Worm (Caenorhabditis elegans) whole organism, L3 larva: ENCODE measurements around the gene sup-9.
A peak's percentile ranks its signal among the peaks of the same experiment; 100 is the strongest.

ENCODE experiments used
- R02D3.7 ChIP-seq: fragments of 150-350 bp; optimal IDR thresholded peaks from 2 replicates; lab custom pipeline; 2014; ENCODE audit warnings: missing biosample characterization, missing genetic modification characterization
- ZK546.5 ChIP-seq: sonication (generic microtip); optimal IDR thresholded peaks from 2 replicates; lab custom pipeline; 2017; ENCODE audit warnings: missing biosample characterization, missing genetic modification characterization
- ama-1 ChIP-seq: fragments of 150-350 bp; optimal IDR thresholded peaks from 2 replicates; lab custom pipeline; 2018
- ceh-16 ChIP-seq: sonication (generic microtip); optimal IDR thresholded peaks from 2 replicates; lab custom pipeline; 2017; ENCODE audit warnings: missing biosample characterization, missing genetic modification characterization
- ceh-82 ChIP-seq: fragments of 150-350 bp; optimal IDR thresholded peaks from 2 replicates; lab custom pipeline; 2014; ENCODE audit warnings: missing biosample characterization, missing genetic modification characterization
- ceh-9 ChIP-seq: sonication (generic microtip); optimal IDR thresholded peaks from 2 replicates; lab custom pipeline; 2018; ENCODE audit warnings: missing biosample characterization, missing genetic modification characterization
- daf-12 ChIP-seq: fragments of 150-350 bp; optimal IDR thresholded peaks from 2 replicates; lab custom pipeline; 2014; ENCODE audit warnings: missing biosample characterization, missing genetic modification reagents, missing genetic modification characterization
- egl-27 ChIP-seq: sonication (generic microtip); optimal IDR thresholded peaks from 4 replicates; lab custom pipeline; 2017; ENCODE audit warnings: missing biosample characterization, missing genetic modification reagents, missing genetic modification characterization
- egl-5 ChIP-seq: fragments of 150-350 bp; optimal IDR thresholded peaks from 2 replicates; lab custom pipeline; 2017; ENCODE audit warnings: missing biosample characterization, missing genetic modification reagents, missing genetic modification characterization, inconsistent platforms
- elt-1 ChIP-seq: fragments of 150-350 bp; optimal IDR thresholded peaks from 2 replicates; lab custom pipeline; 2014; ENCODE audit warnings: missing biosample characterization, missing genetic modification characterization
- elt-2 ChIP-seq: sonication (generic microtip); optimal IDR thresholded peaks from 2 replicates; lab custom pipeline; 2016; ENCODE audit warnings: missing genetic modification reagents, mild to moderate bottlenecking, missing genetic modification characterization, missing compliant biosample characterization
- eor-1 ChIP-seq, 2 experiments: fragments of 150-350 bp; optimal IDR thresholded peaks; 2 replicates each; lab custom pipeline; 2014 to 2018; ENCODE audit warnings: missing biosample characterization in 2 of 2, missing genetic modification characterization in 2 of 2
- fkh-10 ChIP-seq: sonication (generic microtip); optimal IDR thresholded peaks from 2 replicates; lab custom pipeline; 2017; ENCODE audit warnings: missing biosample characterization, missing genetic modification reagents, missing genetic modification characterization
- fkh-2 ChIP-seq: fragments of 150-350 bp; optimal IDR thresholded peaks from 2 replicates; lab custom pipeline; 2014; ENCODE audit warnings: missing biosample characterization, missing genetic modification reagents, missing genetic modification characterization
- fos-1 ChIP-seq: fragments of 150-350 bp; optimal IDR thresholded peaks from 2 replicates; lab custom pipeline; 2014; ENCODE audit warnings: missing biosample characterization, missing genetic modification characterization
- hmg-11 ChIP-seq: sonication (generic microtip); optimal IDR thresholded peaks from 2 replicates; lab custom pipeline; 2016; ENCODE audit warnings: missing genetic modification characterization, missing compliant biosample characterization
- lin-15B ChIP-seq: fragments of 150-350 bp; optimal IDR thresholded peaks from 2 replicates; lab custom pipeline; 2014; ENCODE audit warnings: missing biosample characterization, missing genetic modification characterization
- lin-39 ChIP-seq: fragments of 150-350 bp; optimal IDR thresholded peaks from 2 replicates; lab custom pipeline; 2018; ENCODE audit warnings: missing biosample characterization, missing genetic modification reagents, missing genetic modification characterization
- mdl-1 ChIP-seq: fragments of 150-350 bp; optimal IDR thresholded peaks from 2 replicates; lab custom pipeline; 2014; ENCODE audit warnings: missing biosample characterization, missing genetic modification characterization
- mml-1 ChIP-seq: fragments of 150-350 bp; sonication (generic microtip); optimal IDR thresholded peaks from 3 replicates; lab custom pipeline; 2014; ENCODE audit warnings: missing biosample characterization, missing genetic modification characterization
- nfya-1 ChIP-seq: sonication (generic microtip); optimal IDR thresholded peaks from 2 replicates; lab custom pipeline; 2017; ENCODE audit warnings: missing genetic modification characterization, mild to moderate bottlenecking, missing compliant biosample characterization, antibody characterized with exemption, moderate library complexity; ENCODE audit not compliant: insufficient read depth
- nhr-11 ChIP-seq: fragments of 150-350 bp; optimal IDR thresholded peaks from 2 replicates; lab custom pipeline; 2014; ENCODE audit warnings: missing biosample characterization, missing genetic modification characterization
- nhr-23 ChIP-seq: fragments of 150-350 bp; optimal IDR thresholded peaks from 2 replicates; lab custom pipeline; 2014; ENCODE audit warnings: missing biosample characterization, missing genetic modification reagents, missing genetic modification characterization
- nhr-237 ChIP-seq: fragments of 150-350 bp; optimal IDR thresholded peaks from 2 replicates; lab custom pipeline; 2014; ENCODE audit warnings: missing biosample characterization, missing genetic modification characterization
- nhr-25 ChIP-seq: sonication (generic microtip); optimal IDR thresholded peaks from 2 replicates; lab custom pipeline; 2017; ENCODE audit warnings: missing biosample characterization, missing genetic modification characterization
- nhr-28 ChIP-seq: fragments of 150-350 bp; optimal IDR thresholded peaks from 2 replicates; lab custom pipeline; 2014; ENCODE audit warnings: missing biosample characterization, missing genetic modification characterization
- nhr-43 ChIP-seq: sonication (generic microtip); optimal IDR thresholded peaks from 2 replicates; lab custom pipeline; 2016; ENCODE audit warnings: mild to moderate bottlenecking, missing genetic modification characterization, missing compliant biosample characterization; ENCODE audit not compliant: poor library complexity, severe bottlenecking
- nhr-67 ChIP-seq: fragments of 150-350 bp; optimal IDR thresholded peaks from 2 replicates; lab custom pipeline; 2014; ENCODE audit warnings: missing biosample characterization, missing genetic modification characterization
- nhr-76 ChIP-seq: fragments of 150-350 bp; sonication (generic microtip); optimal IDR thresholded peaks from 5 replicates; lab custom pipeline; 2014; ENCODE audit warnings: missing biosample characterization, missing genetic modification characterization
- nhr-77 ChIP-seq: fragments of 150-350 bp; optimal IDR thresholded peaks from 2 replicates; lab custom pipeline; 2014; ENCODE audit warnings: missing biosample characterization, missing genetic modification characterization
- pqm-1 ChIP-seq: fragments of 150-350 bp; optimal IDR thresholded peaks from 2 replicates; lab custom pipeline; 2017; ENCODE audit warnings: missing biosample characterization, missing genetic modification characterization, inconsistent platforms
- skn-1 ChIP-seq: fragments of 150-350 bp; optimal IDR thresholded peaks from 2 replicates; lab custom pipeline; 2014; ENCODE audit warnings: missing biosample characterization, missing genetic modification characterization
- snpc-4 ChIP-seq: fragments of 150-350 bp; optimal IDR thresholded peaks from 2 replicates; lab custom pipeline; 2014; ENCODE audit warnings: missing biosample characterization, missing genetic modification characterization
- tbx-2 ChIP-seq: sonication (generic microtip); optimal IDR thresholded peaks from 2 replicates; lab custom pipeline; 2016; ENCODE audit warnings: mild to moderate bottlenecking, missing genetic modification characterization, missing compliant biosample characterization
- unc-39 ChIP-seq: sonication (generic microtip); optimal IDR thresholded peaks from 4 replicates; lab custom pipeline; 2017; ENCODE audit warnings: missing biosample characterization, missing genetic modification characterization
- zag-1 ChIP-seq: fragments of 150-350 bp; optimal IDR thresholded peaks from 2 replicates; lab custom pipeline; 2014; ENCODE audit warnings: missing biosample characterization, missing genetic modification characterization
- ztf-11 ChIP-seq: fragments of 150-350 bp; optimal IDR thresholded peaks from 2 replicates; lab custom pipeline; 2014; ENCODE audit warnings: missing biosample characterization, missing genetic modification characterization

Gene sup-9

DNA sequence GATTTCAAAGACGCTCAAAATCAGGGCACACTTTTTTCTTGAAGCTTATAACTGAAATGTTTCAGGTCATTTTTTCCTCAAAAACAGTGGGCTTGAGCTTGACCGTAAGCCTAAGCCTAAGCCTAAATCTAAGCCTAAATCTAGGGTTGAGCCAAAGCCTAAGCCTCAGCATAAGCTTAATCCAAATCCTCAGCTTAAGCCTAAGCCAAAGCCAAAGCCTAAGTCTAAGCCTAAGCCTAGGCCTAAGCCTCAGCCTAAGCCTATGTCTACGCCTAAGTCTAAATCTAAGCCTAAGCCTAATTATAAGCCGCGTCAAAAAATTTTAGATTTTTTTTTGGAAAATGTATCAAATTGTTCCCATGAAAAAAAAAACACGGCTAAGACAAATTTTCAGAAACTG lies 47.4 kb upstream of the sup-9 start:
- TF ChIP-seq fkh-10 (no peak), nhr-67 (no peak), lin-39 (no peak), egl-5 (no peak), nhr-76 (tag; lab: Kevin White, UChicago) (no peak), elt-1 (tag; lab: Kevin White, UChicago) (no peak), R02D3.7 (tag; lab: Kevin White, UChicago) (no peak), unc-39 (tag; lab: Kevin White, UChicago) (no peak), fkh-2 (tag; lab: Kevin White, UChicago) (no peak), ceh-82 (tag; lab: Kevin White, UChicago) (no peak), daf-12 (tag; lab: Kevin White, UChicago) (no peak), ama-1 (lab: Kevin White, UChicago) (no peak), fos-1 (no peak), mdl-1 (tag; lab: Kevin White, UChicago) (no peak), nhr-25 (tag; lab: Kevin White, UChicago) (no peak), nfya-1 (no peak), nhr-23 (tag; lab: Kevin White, UChicago) (no peak), eor-1 (tag; optimal IDR thresholded peaks at IDR 0.05; lab: Kevin White, UChicago) (no peak)

DNA sequence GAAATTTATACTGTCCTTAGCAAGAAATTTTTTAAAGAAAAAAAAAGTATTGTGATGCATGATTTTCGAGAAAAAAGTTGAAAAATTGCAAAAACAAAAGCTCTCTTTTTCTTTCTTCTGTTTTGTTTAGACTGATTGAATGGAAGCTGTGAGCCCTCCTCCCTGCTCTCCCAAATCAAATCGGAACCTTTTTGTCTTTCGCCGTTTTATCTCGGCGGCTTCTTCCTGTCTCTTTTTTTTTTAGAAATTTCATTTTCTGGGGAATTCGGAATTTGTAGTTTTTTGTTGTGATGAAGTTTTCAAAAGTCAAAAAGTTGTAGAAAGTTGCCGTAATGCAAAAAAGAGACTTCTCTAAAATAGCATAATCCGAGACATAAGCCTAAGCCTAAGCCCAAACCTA lies 43.8 kb upstream of the sup-9 start:
- peak; percentile 61 for TF ChIP-seq fkh-10
- TF ChIP-seq pqm-1, result no peak
- TF ChIP-seq ZK546.5 (tag; lab: Kevin White, UChicago), result no peak

DNA sequence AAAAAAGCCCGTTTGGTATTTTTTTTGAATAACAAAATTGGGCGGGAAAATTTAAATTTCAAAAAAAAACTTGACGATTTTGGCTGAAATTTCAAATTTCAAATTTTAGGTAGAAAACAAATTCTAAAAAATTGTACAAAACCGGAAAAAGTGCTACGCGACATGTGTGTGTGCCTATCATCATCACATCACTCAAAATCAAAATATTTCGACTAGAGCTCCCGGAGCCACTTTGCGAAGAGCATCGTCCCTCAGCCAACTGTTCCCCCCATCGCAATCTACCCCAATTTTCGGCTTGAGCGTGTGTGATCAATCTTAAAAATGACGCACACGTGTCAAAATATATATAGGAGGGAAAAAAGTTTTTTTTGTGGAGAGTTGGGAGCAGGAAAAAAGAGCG lies 39.9 kb upstream of the sup-9 start:
- TF ChIP-seq nhr-43 (tag; lab: Kevin White, UChicago) (no peak), nhr-77 (no peak), ztf-11 (tag; lab: Kevin White, UChicago) (no peak), nhr-25 (tag; lab: Kevin White, UChicago) (no peak), pqm-1 (no peak), zag-1 (tag; lab: Kevin White, UChicago) (no peak), elt-2 (no peak)

DNA sequence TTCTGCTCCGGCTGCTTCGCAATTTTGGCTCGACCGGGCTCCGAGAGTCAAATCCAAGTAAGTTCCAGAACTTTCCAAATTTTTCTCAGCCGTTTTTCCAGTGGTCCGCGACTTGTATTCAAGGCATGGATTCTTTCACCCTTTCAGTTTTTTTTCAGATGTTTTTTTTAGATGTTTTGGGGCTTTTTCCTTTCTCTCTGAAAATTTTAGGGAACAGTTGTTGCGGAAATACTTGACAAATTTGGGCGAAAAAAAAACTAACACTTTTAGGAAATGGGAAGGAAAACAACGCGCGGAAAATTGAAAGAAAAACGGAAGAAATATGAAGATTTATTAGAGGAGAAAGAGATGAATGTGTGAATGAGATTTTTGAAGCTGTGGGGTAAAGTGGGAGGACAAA lies 38.7 kb upstream of the sup-9 start, which contains the start of the genes T05A8.11 and nep-2:
Gene T05A8.11 (minus strand): TSS at position 101 of the 400 bp plus-strand sequence.
Gene nep-2 (minus strand): TSS at position 192 of the 400 bp plus-strand sequence.
- TF ChIP-seq nhr-25 (tag; lab: Kevin White, UChicago), result no peak
- no peak for TF ChIP-seq mml-1 (tag; lab: Kevin White, UChicago)
- TF ChIP-seq hmg-11, result no peak
- no peak for TF ChIP-seq tbx-2
- no peak for TF ChIP-seq unc-39 (tag; lab: Kevin White, UChicago)
- no peak for TF ChIP-seq nhr-28 (tag; lab: Kevin White, UChicago)
- TF ChIP-seq egl-27 (tag; lab: Kevin White, UChicago), result no peak
- TF ChIP-seq snpc-4 (tag; lab: Kevin White, UChicago), result no peak
- no peak for TF ChIP-seq R02D3.7 (tag; lab: Kevin White, UChicago)
- TF ChIP-seq elt-2, result no peak
- no peak for TF ChIP-seq mdl-1 (tag; lab: Kevin White, UChicago)
- no peak for TF ChIP-seq nhr-11 (tag; lab: Kevin White, UChicago)
- TF ChIP-seq ceh-16, result no peak
- TF ChIP-seq skn-1 (tag; lab: Kevin White, UChicago), result no peak
- no peak for TF ChIP-seq fos-1
- no peak for TF ChIP-seq nhr-76 (tag; lab: Kevin White, UChicago)
- no peak for TF ChIP-seq ceh-9 (tag; lab: Kevin White, UChicago)
- no peak for TF ChIP-seq pqm-1
- TF ChIP-seq nhr-23 (tag; lab: Kevin White, UChicago), result no peak

DNA sequence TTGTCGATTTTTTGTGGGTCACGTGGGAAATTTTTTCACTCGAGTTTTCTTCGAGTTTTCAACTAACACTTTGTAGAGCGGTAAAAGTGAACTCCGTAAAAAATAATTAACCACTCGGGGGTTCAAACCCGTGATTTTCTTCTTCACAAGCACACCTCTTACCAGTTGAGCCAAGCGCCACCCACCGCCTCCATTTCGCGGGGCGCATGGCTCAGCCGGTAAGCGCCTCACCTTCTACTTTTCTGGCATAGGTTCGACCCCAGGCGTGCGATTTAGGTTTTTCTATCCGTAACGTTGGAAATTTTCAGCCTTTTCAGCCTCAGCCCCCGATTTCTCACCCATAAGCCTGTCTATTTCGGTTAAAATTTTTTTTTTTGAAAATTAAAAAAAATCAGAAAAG lies 35.2 kb upstream of the sup-9 start:
- TF ChIP-seq lin-39 (no peak), nhr-76 (tag; lab: Kevin White, UChicago) (no peak), lin-15B (tag; lab: Kevin White, UChicago) (no peak), fkh-2 (tag; lab: Kevin White, UChicago) (no peak), eor-1 (tag; optimal IDR thresholded peaks at IDR 0.05; lab: Kevin White, UChicago) (no peak), nhr-11 (tag; lab: Kevin White, UChicago) (no peak), nhr-237 (tag; lab: Kevin White, UChicago) (no peak), unc-39 (tag; lab: Kevin White, UChicago) (no peak), elt-2 (no peak)
